Worm (Caenorhabditis elegans) whole organism, midembryonic: Measurements from ENCODE around the gene T05B4.8.

Source experiments
- cog-1 ChIP-seq: sonication (generic microtip); optimal IDR thresholded peaks from 2 replicates; lab custom pipeline; 2016; ENCODE audit warnings: missing genetic modification characterization, missing compliant biosample characterization
- flt-1 ChIP-seq: fragments of 200-800 bp; sonication (Bioruptor generic); IDR thresholded peaks from 2 replicates; pipeline ENCODE4 v1.3.6; 2022; ENCODE audit warnings: missing genetic modification characterization, missing compliant biosample characterization
- klf-2 ChIP-seq: fragments of 200-800 bp; sonication (Bioruptor generic); conservative IDR thresholded peaks from 2 replicates; pipeline ENCODE4 v1.3.6; 2022; ENCODE audit warnings: missing genetic modification reagents, missing genetic modification characterization, missing compliant biosample characterization
- tab-1 ChIP-seq: fragments of 200-800 bp; sonication (Bioruptor generic); IDR thresholded peaks from 2 replicates; pipeline ENCODE4 v1.3.6; 2022; ENCODE audit warnings: missing genetic modification characterization, missing compliant biosample characterization

ce11 chrV:4104298-4104697, 11.7 kb downstream of the T05B4.8 start, which contains the start of gene srj-39:
- TF ChIP-seq flt-1 (GFP tag; lab: Robert Waterston, UW): no peak
- no peak for TF ChIP-seq tab-1 (GFP tag; lab: Robert Waterston, UW)
- TF ChIP-seq klf-2 (GFP tag; lab: Robert Waterston, UW): no peak
- TF ChIP-seq cog-1 (tag; lab: Kevin White, UChicago): no peak
